Worm (Caenorhabditis elegans) whole organism, L4 larva: ENCODE data around the gene pqn-25.
A peak's percentile ranks its signal among the peaks of the same experiment; 100 is the strongest.

Source experiments
- F10B5.3 ChIP-seq: sonication (generic microtip); optimal IDR thresholded peaks from 2 replicates; lab custom pipeline; 2016; ENCODE audit warnings: mild to moderate bottlenecking, missing genetic modification characterization, missing compliant biosample characterization
- F37D6.2 ChIP-seq: sonication (generic microtip); optimal IDR thresholded peaks from 2 replicates; lab custom pipeline; 2016; ENCODE audit warnings: mild to moderate bottlenecking, missing genetic modification characterization, missing compliant biosample characterization
- F49E8.2 ChIP-seq: sonication (generic microtip); optimal IDR thresholded peaks from 2 replicates; lab custom pipeline; 2016; ENCODE audit warnings: missing compliant biosample characterization, mild to moderate bottlenecking, missing genetic modification characterization, borderline replicate concordance
- T20F7.1 ChIP-seq: fragments of 200-800 bp; sonication (Bioruptor generic); optimal IDR thresholded peaks from 2 replicates; lab custom pipeline; 2018; ENCODE audit warnings: mild to moderate bottlenecking, missing genetic modification characterization, missing compliant biosample characterization
- T26A8.4 ChIP-seq: fragments of 200-800 bp; sonication (Bioruptor generic); IDR thresholded peaks from 2 replicates; pipeline ENCODE4 v1.3.6; 2022; ENCODE audit warnings: missing genetic modification characterization, missing compliant biosample characterization
- Y75B8A.6 ChIP-seq: fragments of 200-800 bp; sonication (Bioruptor generic); IDR thresholded peaks from 2 replicates; pipeline ENCODE4 v1.3.6; 2022; ENCODE audit warnings: missing genetic modification reagents, missing genetic modification characterization, missing compliant biosample characterization
- ZK546.5 ChIP-seq, 2 experiments: sonication (generic microtip); optimal IDR thresholded peaks; 2 replicates each; lab custom pipeline; 2017; ENCODE audit warnings: missing biosample characterization in 2 of 2, missing genetic modification characterization in 2 of 2
- aha-1 ChIP-seq: fragments of 150-350 bp; peaks from one replicate; lab custom pipeline; 2014; ENCODE audit warnings: missing biosample characterization, missing genetic modification characterization
- ama-1 ChIP-seq: fragments of 150-350 bp; optimal IDR thresholded peaks from 2 replicates; lab custom pipeline; 2014; ENCODE audit warnings: inconsistent platforms, mixed read lengths
- arid-1 ChIP-seq: fragments of 200-800 bp; sonication (Bioruptor generic); conservative IDR thresholded peaks from 2 replicates; pipeline ENCODE4 v1.3.6; 2022; ENCODE audit warnings: missing genetic modification reagents, missing genetic modification characterization, missing compliant biosample characterization
- ceh-28 ChIP-seq: fragments of 150-350 bp; optimal IDR thresholded peaks from 2 replicates; lab custom pipeline; 2014; ENCODE audit warnings: missing biosample characterization, missing genetic modification reagents, missing genetic modification characterization
- ceh-62 ChIP-seq: sonication (generic microtip); optimal IDR thresholded peaks from 2 replicates; lab custom pipeline; 2017; ENCODE audit warnings: missing biosample characterization, missing genetic modification characterization
- daf-16 ChIP-seq, 3 experiments: sonication (generic microtip); optimal IDR thresholded peaks; 2 replicates each; lab custom pipeline; 2016 to 2017; ENCODE audit warnings: missing genetic modification characterization in 3 of 3, missing genetic modification reagents in 3 of 3, mild to moderate bottlenecking in 2 of 3, missing compliant biosample characterization in 2 of 3, missing biosample characterization in 1 of 3, moderate library complexity in 1 of 3
- dmd-8 ChIP-seq: fragments of 200-800 bp; sonication (Bioruptor generic); IDR thresholded peaks from 2 replicates; pipeline ENCODE4 v1.3.6; 2022; ENCODE audit warnings: missing genetic modification characterization, missing compliant biosample characterization
- egl-43 ChIP-seq: fragments of 200-800 bp; sonication (Bioruptor generic); IDR thresholded peaks from 2 replicates; pipeline ENCODE4 v1.3.6; 2022; ENCODE audit warnings: missing genetic modification reagents, missing genetic modification characterization, missing compliant biosample characterization
- hif-1 ChIP-seq, 2 experiments: sonication (generic microtip); optimal IDR thresholded peaks; 2 replicates each; lab custom pipeline; 2016 to 2017; ENCODE audit warnings: missing compliant biosample characterization in 2 of 2, missing genetic modification characterization in 2 of 2, missing genetic modification reagents in 2 of 2, missing genotype in 2 of 2, mild to moderate bottlenecking in 1 of 2
- hlh-30 ChIP-seq: sonication (generic microtip); optimal IDR thresholded peaks from 2 replicates; lab custom pipeline; 2017; ENCODE audit warnings: antibody characterized with exemption, mild to moderate bottlenecking, missing genetic modification characterization, missing compliant biosample characterization; ENCODE audit not compliant: insufficient read depth
- hmg-1.1 ChIP-seq: fragments of 200-800 bp; sonication (Bioruptor generic); IDR thresholded peaks from 2 replicates; pipeline ENCODE4 v1.3.6; 2022; ENCODE audit warnings: missing genetic modification reagents, missing genetic modification characterization, missing compliant biosample characterization
- lim-7 ChIP-seq: fragments of 200-800 bp; sonication (Bioruptor generic); IDR thresholded peaks from 2 replicates; pipeline ENCODE4 v1.3.6; 2022; ENCODE audit warnings: missing genetic modification characterization, missing compliant biosample characterization
- lin-15B ChIP-seq: fragments of 150-350 bp; sonication (generic microtip); optimal IDR thresholded peaks from 3 replicates; lab custom pipeline; 2014; ENCODE audit warnings: missing biosample characterization, missing genetic modification characterization
- mdt-29 ChIP-seq: fragments of 200-800 bp; sonication (Bioruptor generic); IDR thresholded peaks from 2 replicates; pipeline ENCODE4 v1.3.6; 2022; ENCODE audit warnings: missing genetic modification reagents, missing genetic modification characterization, missing compliant biosample characterization
- mep-1 ChIP-seq: fragments of 150-350 bp; sonication (generic microtip); optimal IDR thresholded peaks from 3 replicates; lab custom pipeline; 2014; ENCODE audit warnings: missing biosample characterization, missing genetic modification characterization
- mes-2 ChIP-seq: sonication (generic microtip); optimal IDR thresholded peaks from 2 replicates; lab custom pipeline; 2016; ENCODE audit warnings: missing genotype, mild to moderate bottlenecking, missing genetic modification characterization, missing compliant biosample characterization; ENCODE audit not compliant: poor library complexity, severe bottlenecking
- mxl-2 ChIP-seq: fragments of 200-800 bp; sonication (Bioruptor generic); conservative IDR thresholded peaks from 2 replicates; pipeline ENCODE4 v1.3.6; 2022; ENCODE audit warnings: missing genetic modification reagents, missing genetic modification characterization, missing compliant biosample characterization
- mxl-3 ChIP-seq: fragments of 200-800 bp; sonication (Bioruptor generic); optimal IDR thresholded peaks from 2 replicates; lab custom pipeline; 2018; ENCODE audit warnings: mild to moderate bottlenecking, missing genetic modification characterization, missing compliant biosample characterization
- nhr-10 ChIP-seq: fragments of 150-350 bp; optimal IDR thresholded peaks from 2 replicates; lab custom pipeline; 2014; ENCODE audit warnings: missing biosample characterization, missing genetic modification characterization
- nhr-102 ChIP-seq: sonication (generic microtip); optimal IDR thresholded peaks from 2 replicates; lab custom pipeline; 2016; ENCODE audit warnings: mild to moderate bottlenecking, missing genetic modification characterization, moderate library complexity, missing compliant biosample characterization
- nhr-111 ChIP-seq: fragments of 200-800 bp; sonication (Bioruptor generic); optimal IDR thresholded peaks from 2 replicates; lab custom pipeline; 2018; ENCODE audit warnings: mild to moderate bottlenecking, missing genetic modification characterization, missing compliant biosample characterization
- nhr-25 ChIP-seq: sonication (generic microtip); optimal IDR thresholded peaks from 2 replicates; lab custom pipeline; 2017; ENCODE audit warnings: missing genetic modification characterization, mild to moderate bottlenecking, missing compliant biosample characterization, antibody characterized with exemption, moderate library complexity, borderline replicate concordance; ENCODE audit not compliant: insufficient read depth
- nhr-42 ChIP-seq: fragments of 200-800 bp; sonication (Bioruptor generic); IDR thresholded peaks from 2 replicates; pipeline ENCODE4 v1.3.6; 2022; ENCODE audit warnings: missing genetic modification characterization, missing compliant biosample characterization
- nhr-6 ChIP-seq: fragments of 150-350 bp; optimal IDR thresholded peaks from 2 replicates; lab custom pipeline; 2014; ENCODE audit warnings: missing biosample characterization, missing genetic modification characterization
- nhr-76 ChIP-seq: fragments of 150-350 bp; optimal IDR thresholded peaks from 2 replicates; lab custom pipeline; 2014; ENCODE audit warnings: missing biosample characterization, missing genetic modification characterization
- nhr-77 ChIP-seq: fragments of 150-350 bp; optimal IDR thresholded peaks from 2 replicates; lab custom pipeline; 2014; ENCODE audit warnings: missing biosample characterization, missing genetic modification characterization
- pha-4 ChIP-seq, 2 experiments: fragments of 150-350 bp in 1 of 2; fragments of 200-800 bp in 1 of 2; sonication (Bioruptor generic) in 1 of 2; IDR thresholded peaks in 1 of 2; optimal IDR thresholded peaks in 1 of 2; 2 replicates each; pipeline versions ENCODE4 v1.3.6 to Lab custom; 2014 to 2022; ENCODE audit warnings: missing genetic modification characterization in 2 of 2, missing genetic modification reagents in 2 of 2, missing biosample characterization in 1 of 2, missing compliant biosample characterization in 1 of 2
- php-3 ChIP-seq: fragments of 200-800 bp; sonication (Bioruptor generic); IDR thresholded peaks from 2 replicates; pipeline ENCODE4 v1.3.6; 2022; ENCODE audit warnings: missing genetic modification reagents, missing genetic modification characterization, missing compliant biosample characterization
- pqm-1 ChIP-seq: sonication (generic microtip); optimal IDR thresholded peaks from 2 replicates; lab custom pipeline; 2017; ENCODE audit warnings: missing biosample characterization, missing genetic modification characterization
- skn-1 ChIP-seq: fragments of 150-350 bp; optimal IDR thresholded peaks from 2 replicates; lab custom pipeline; 2014; ENCODE audit warnings: missing biosample characterization, missing genetic modification characterization
- spr-1 ChIP-seq: sonication (generic microtip); optimal IDR thresholded peaks from 2 replicates; lab custom pipeline; 2016; ENCODE audit warnings: mild to moderate bottlenecking, missing genetic modification characterization, missing compliant biosample characterization
- unc-39 ChIP-seq: sonication (generic microtip); optimal IDR thresholded peaks from 2 replicates; lab custom pipeline; 2017; ENCODE audit warnings: missing biosample characterization, missing genetic modification characterization
- unc-62 ChIP-seq, 3 experiments: fragments of 150-350 bp in 1 of 3; sonication (generic microtip); optimal IDR thresholded peaks in 2 of 3; peaks in 1 of 3; 1 replicate in 1 of 3; 2 replicates in 2 of 3; lab custom pipeline; 2014 to 2017; ENCODE audit warnings: missing biosample characterization in 3 of 3, missing genetic modification characterization in 3 of 3, missing genetic modification reagents in 3 of 3, missing genotype in 1 of 3
- vab-7 ChIP-seq: fragments of 200-800 bp; sonication (Bioruptor generic); IDR thresholded peaks from 2 replicates; pipeline ENCODE4 v1.3.6; 2022; ENCODE audit warnings: missing genetic modification reagents, missing genetic modification characterization, missing compliant biosample characterization
- zfp-3 ChIP-seq: fragments of 200-800 bp; sonication (Bioruptor generic); conservative IDR thresholded peaks from 2 replicates; pipeline ENCODE4 v1.3.6; 2022; ENCODE audit warnings: missing genetic modification reagents, missing genetic modification characterization, missing compliant biosample characterization
- zip-11 ChIP-seq: fragments of 200-800 bp; sonication (Bioruptor generic); IDR thresholded peaks from 2 replicates; pipeline ENCODE4 v1.3.6; 2022; ENCODE audit warnings: missing genetic modification characterization, missing compliant biosample characterization
- ztf-7 ChIP-seq: fragments of 150-350 bp; optimal IDR thresholded peaks from 2 replicates; lab custom pipeline; 2014; ENCODE audit warnings: missing biosample characterization, missing genetic modification characterization

Gene pqn-25

ce11 chrIII:5506023-5506597, 6.3 kb downstream of the pqn-25 start (continued):
- TF ChIP-seq zip-11 (GFP tag; lab: Robert Waterston, UW) (no peak), arid-1 (GFP tag; lab: Robert Waterston, UW) (peak; percentile 53; the same call in 1 of the 2 replicates), egl-43 (no peak), ceh-28 (tag; lab: Kevin White, UChicago) (no peak), Y75B8A.6 (GFP tag; lab: Robert Waterston, UW) (no peak), mxl-3 (GFP tag; lab: Kevin White, UChicago) (no peak), php-3 (GFP tag; lab: Robert Waterston, UW) (peak; percentile 38), T26A8.4 (peak; percentile 76), dmd-8 (0 out of 2 replicates have a peak, but pooled peaks have one; percentile 33), lin-15B (tag; lab: Kevin White, UChicago) (no peak), nhr-6 (tag; lab: Kevin White, UChicago) (no peak), hlh-30 (tag; lab: Kevin White, UChicago) (peak; percentile 44), mes-2 (tag; lab: Kevin White, UChicago) (peak; percentile 32), nhr-42 (GFP tag; lab: Robert Waterston, UW) (peak; percentile 27; the same call in 1 of the 2 replicates), mxl-2 (GFP tag; lab: Robert Waterston, UW) (no peak; the same call in 1 of the 2 replicates), aha-1 (tag; lab: Kevin White, UChicago) (peak; percentile 99), F10B5.3 (tag; lab: Kevin White, UChicago) (no peak), lim-7 (peak; percentile 43; the same call in 1 of the 2 replicates), F37D6.2 (tag; lab: Kevin White, UChicago) (no peak), T20F7.1 (GFP tag; lab: Kevin White, UChicago) (peak; percentile 67), mep-1 (peak; percentile 11), nhr-102 (tag; lab: Kevin White, UChicago) (peak; percentile 44), unc-62 (GFP tag; optimal IDR thresholded peaks at IDR 0.05 in 1 of 2; lab: Kevin White, UChicago) (no peak), unc-62 (tag; optimal IDR thresholded peaks at IDR 0.05; lab: Kevin White, UChicago) (no peak), nhr-10 (tag; lab: Kevin White, UChicago) (peak; percentile 76), pqm-1 (tag; lab: Kevin White, UChicago) (no peak), spr-1 (no peak), daf-16 (GFP tag; optimal IDR thresholded peaks at IDR 0.05; lab: Kevin White, UChicago) (no peak), daf-16 (tag; optimal IDR thresholded peaks at IDR 0.05; lab: Kevin White, UChicago) (peak; percentile 32)

DNA sequence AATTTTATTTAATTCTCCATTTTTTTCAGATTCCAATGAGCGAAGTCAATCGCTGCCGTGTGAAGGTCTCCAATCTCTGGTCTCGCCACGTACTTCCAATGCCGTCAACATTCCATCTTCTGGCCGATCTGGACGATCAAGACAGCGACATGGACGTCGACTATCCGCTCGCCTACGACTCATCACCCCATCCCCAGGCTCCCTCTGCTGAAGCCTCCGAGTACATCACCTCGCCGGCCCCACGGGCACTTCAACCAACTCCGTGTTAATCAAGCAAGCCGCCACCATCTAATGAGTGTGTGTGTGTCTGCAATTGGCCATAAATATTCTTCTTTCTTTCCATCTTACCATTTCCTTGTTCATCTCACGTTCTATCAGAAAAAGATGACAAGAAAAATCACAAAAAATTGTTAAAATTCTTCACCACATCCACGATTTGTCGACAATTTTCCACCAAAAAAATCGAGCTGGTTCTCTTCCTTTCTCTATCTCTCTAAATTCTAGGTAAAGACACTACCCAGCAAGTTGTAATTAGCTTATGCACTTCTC, 6.9 kb downstream of the pqn-25 start:
- TF ChIP-seq spr-1 (no peak), nhr-10 (tag; lab: Kevin White, UChicago) (no peak), mes-2 (tag; lab: Kevin White, UChicago) (no peak), nhr-76 (tag; lab: Kevin White, UChicago) (no peak), ZK546.5 (tag; optimal IDR thresholded peaks at IDR 0.05; lab: Kevin White, UChicago) (no peak), nhr-111 (no peak), vab-7 (GFP tag; lab: Robert Waterston, UW) (no peak), ztf-7 (tag; lab: Kevin White, UChicago) (no peak), T20F7.1 (GFP tag; lab: Kevin White, UChicago) (no peak), unc-39 (tag; lab: Kevin White, UChicago) (no peak), mdt-29 (GFP tag; lab: Robert Waterston, UW) (no peak), pqm-1 (tag; lab: Kevin White, UChicago) (no peak), F37D6.2 (tag; lab: Kevin White, UChicago) (no peak), nhr-77 (peak; percentile 54), hmg-1.1 (no peak), lim-7 (0 out of 2 replicates have a peak, but pooled peaks have one; percentile 51), mep-1 (no peak), php-3 (GFP tag; lab: Robert Waterston, UW) (no peak), zfp-3 (GFP tag; lab: Robert Waterston, UW) (peak; percentile 29), F49E8.2 (tag; lab: Kevin White, UChicago) (no peak), hif-1 (tag; optimal IDR thresholded peaks at IDR 0.05; lab: Kevin White, UChicago) (no peak), aha-1 (tag; lab: Kevin White, UChicago) (peak; percentile 88), ama-1 (lab: Kevin White, UChicago) (no peak), nhr-25 (tag; lab: Kevin White, UChicago) (no peak), F10B5.3 (tag; lab: Kevin White, UChicago) (no peak), egl-43 (peak; percentile 35; the same call in 1 of the 2 replicates), ceh-28 (tag; lab: Kevin White, UChicago) (no peak), skn-1 (no peak), ceh-62 (no peak), pha-4 (GFP tag; IDR thresholded peaks at IDR 0.05; lab: Robert Waterston, UW) (peak; percentile 7; the same call in 1 of the 2 replicates), pha-4 (tag; optimal IDR thresholded peaks at IDR 0.05; lab: Kevin White, UChicago) (no peak)
